Fruit fly (Drosophila melanogaster) whole organism, embryonic: ENCODE data around the gene Men.
A peak's percentile ranks its signal among the peaks of the same experiment; 100 is the strongest.

Experiments used
- ATbp ChIP-seq: fragments of 200-800 bp; sonication (Bioruptor generic); optimal IDR thresholded peaks from 2 replicates; lab custom pipeline; 2017; ENCODE audit warnings: missing biosample characterization, mild to moderate bottlenecking, missing genetic modification characterization, missing genetic modification reagents
- CG10543 ChIP-seq: fragments of 200-800 bp; sonication (Bioruptor generic); optimal IDR thresholded peaks from 3 replicates; lab custom pipeline; 2017; ENCODE audit warnings: missing biosample characterization, mild to moderate bottlenecking, missing genetic modification characterization, moderate library complexity
- CG11247 ChIP-seq: fragments of 200-800 bp; sonication (Bioruptor generic); IDR thresholded peaks from 2 replicates; pipeline ENCODE4 v1.3.6; 2022; ENCODE audit warnings: missing biosample characterization, missing genetic modification characterization
- CG11695 ChIP-seq: fragments of 200-800 bp; sonication (Bioruptor generic); IDR thresholded peaks from 3 replicates; pipeline ENCODE4 v1.3.6; 2022; ENCODE audit warnings: missing biosample characterization, missing genetic modification characterization
- CG12391 ChIP-seq: fragments of 200-800 bp; sonication (Bioruptor generic); optimal IDR thresholded peaks from 3 replicates; lab custom pipeline; 2018; ENCODE audit warnings: missing biosample characterization, mild to moderate bottlenecking, missing genetic modification characterization, moderate library complexity
- CG17359 ChIP-seq: fragments of 200-800 bp; sonication (Bioruptor generic); optimal IDR thresholded peaks from 3 replicates; lab custom pipeline; 2018; ENCODE audit warnings: missing biosample characterization, mild to moderate bottlenecking, missing genetic modification characterization, moderate library complexity
- CG18476 ChIP-seq: fragments of 200-800 bp; sonication (Bioruptor generic); optimal IDR thresholded peaks from 2 replicates; lab custom pipeline; 2016; ENCODE audit warnings: missing biosample characterization, mild to moderate bottlenecking, missing genetic modification characterization
- CG2712 ChIP-seq: fragments of 200-800 bp; optimal IDR thresholded peaks from 3 replicates; lab custom pipeline; 2019; ENCODE audit warnings: missing biosample characterization, mild to moderate bottlenecking, missing genetic modification characterization, moderate library complexity
- CG32767 ChIP-seq: fragments of 200-800 bp; sonication (Bioruptor generic); IDR thresholded peaks from 2 replicates; pipeline ENCODE4 v1.3.6; 2022; ENCODE audit warnings: missing biosample characterization, missing genetic modification characterization
- CG34376 ChIP-seq: fragments of 200-800 bp; sonication (Bioruptor generic); optimal IDR thresholded peaks from 2 replicates; lab custom pipeline; 2018; ENCODE audit warnings: missing biosample characterization, mild to moderate bottlenecking, missing genetic modification characterization
- CG4282 ChIP-seq: fragments of 200-800 bp; sonication (Bioruptor generic); optimal IDR thresholded peaks from 2 replicates; lab custom pipeline; 2016; ENCODE audit warnings: missing biosample characterization, missing genetic modification characterization
- CG4617 ChIP-seq: fragments of 200-800 bp; sonication (Bioruptor generic); optimal IDR thresholded peaks from 3 replicates; lab custom pipeline; 2016; ENCODE audit warnings: missing biosample characterization, missing genetic modification characterization, borderline replicate concordance
- CG7372 ChIP-seq: fragments of 200-800 bp; sonication (Bioruptor generic); IDR thresholded peaks from 2 replicates; pipeline ENCODE4 v1.3.6; 2022; ENCODE audit warnings: missing biosample characterization, missing genetic modification characterization
- CG7786 ChIP-seq: fragments of 200-800 bp; sonication (Bioruptor generic); optimal IDR thresholded peaks from 2 replicates; lab custom pipeline; 2016; ENCODE audit warnings: missing biosample characterization, missing genetic modification characterization
- CG8359 ChIP-seq: fragments of 200-800 bp; sonication (Bioruptor generic); optimal IDR thresholded peaks from 2 replicates; lab custom pipeline; 2017; ENCODE audit warnings: missing biosample characterization, mild to moderate bottlenecking, missing genetic modification characterization, borderline replicate concordance
- CG9797 ChIP-seq: fragments of 200-800 bp; sonication (Bioruptor generic); optimal IDR thresholded peaks from 3 replicates; lab custom pipeline; 2018; ENCODE audit warnings: missing biosample characterization, mild to moderate bottlenecking, missing genetic modification characterization
- Eip74EF ChIP-seq, 2 experiments: fragments of 200-800 bp in 1 of 2; fragments of >200 bp in 1 of 2; sonication (Bioruptor generic) in 1 of 2; optimal IDR thresholded peaks; 2 replicates each; lab custom pipeline; 2017 to 2019; ENCODE audit warnings: missing biosample characterization in 2 of 2, missing genetic modification characterization in 2 of 2, mild to moderate bottlenecking in 1 of 2, moderate library complexity in 1 of 2
- Hr3 ChIP-seq: fragments of 200-800 bp; sonication (Bioruptor generic); optimal IDR thresholded peaks from 3 replicates; lab custom pipeline; 2016; ENCODE audit warnings: missing biosample characterization, missing genetic modification characterization
- Hr78 ChIP-seq, 2 experiments: fragments of 200-800 bp in 1 of 2; fragments of >200 bp in 1 of 2; sonication (Bioruptor generic) in 1 of 2; optimal IDR thresholded peaks; 2 replicates each; lab custom pipeline; 2017 to 2019; ENCODE audit warnings: missing biosample characterization in 2 of 2, missing genetic modification characterization in 2 of 2, mild to moderate bottlenecking in 1 of 2, moderate library complexity in 1 of 2
- MBD-R2 ChIP-seq: fragments of 200-800 bp; sonication (Bioruptor generic); IDR thresholded peaks from 2 replicates; pipeline ENCODE4 v1.3.6; 2022; ENCODE audit warnings: missing biosample characterization, missing genetic modification characterization
- Med ChIP-seq: fragments of 200-800 bp; sonication (Bioruptor generic); peaks from one replicate; lab custom pipeline; 2016; ENCODE audit warnings: missing biosample characterization, missing genetic modification characterization, mild to moderate bottlenecking, inconsistent platforms, moderate library complexity
- Pdp1 ChIP-seq, 2 experiments: fragments of 200-800 bp; sonication (Bioruptor generic); optimal IDR thresholded peaks; 3 replicates each; lab custom pipeline; 2016; ENCODE audit warnings: missing biosample characterization in 2 of 2, missing genetic modification characterization in 2 of 2, mild to moderate bottlenecking in 1 of 2, moderate library complexity in 1 of 2
- Six4 ChIP-seq: fragments of 200-800 bp; sonication (Bioruptor generic); optimal IDR thresholded peaks from 2 replicates; lab custom pipeline; 2016; ENCODE audit warnings: missing biosample characterization, missing genetic modification characterization
- Spps ChIP-seq: fragments of 200-800 bp; sonication (Bioruptor generic); optimal IDR thresholded peaks from 2 replicates; lab custom pipeline; 2018; ENCODE audit warnings: missing biosample characterization, mild to moderate bottlenecking, missing genetic modification characterization
- Usf ChIP-seq: fragments of 200-800 bp; sonication (Bioruptor generic); optimal IDR thresholded peaks from 2 replicates; lab custom pipeline; 2017; ENCODE audit warnings: missing genotype, missing biosample characterization, missing genetic modification characterization
- Vsx1 ChIP-seq: fragments of 200-800 bp; sonication (Bioruptor generic); optimal IDR thresholded peaks from 2 replicates; lab custom pipeline; 2017; ENCODE audit warnings: missing biosample characterization, mild to moderate bottlenecking, missing genetic modification characterization, missing genetic modification reagents
- ara ChIP-seq: fragments of 200-800 bp; sonication (Bioruptor generic); IDR thresholded peaks from 2 replicates; pipeline ENCODE4 v1.3.6; 2022; ENCODE audit warnings: missing biosample characterization, missing genetic modification characterization
- chinmo ChIP-seq: fragments of 200-800 bp; sonication (Bioruptor generic); IDR thresholded peaks from 4 replicates; pipeline ENCODE4 v1.3.6; 2022; ENCODE audit warnings: missing biosample characterization, missing genetic modification characterization; ENCODE audit not compliant: partially characterized antibody
- cwo ChIP-seq: fragments of 200-800 bp; sonication (Bioruptor generic); optimal IDR thresholded peaks from 3 replicates; lab custom pipeline; 2017; ENCODE audit warnings: missing biosample characterization, missing genetic modification characterization, mild to moderate bottlenecking, moderate library complexity, missing genetic modification reagents
- ems ChIP-seq: fragments of 200-800 bp; sonication (Bioruptor generic); optimal IDR thresholded peaks from 3 replicates; lab custom pipeline; 2016; ENCODE audit warnings: missing biosample characterization, missing genetic modification characterization
- fd3F ChIP-seq: fragments of 200-800 bp; sonication (Bioruptor generic); optimal IDR thresholded peaks from 2 replicates; lab custom pipeline; 2018; ENCODE audit warnings: missing biosample characterization, mild to moderate bottlenecking, missing genetic modification characterization, moderate library complexity
- ftz-f1 ChIP-seq: fragments of 200-800 bp; sonication (Bioruptor generic); optimal IDR thresholded peaks from 2 replicates; lab custom pipeline; 2016; ENCODE audit warnings: missing biosample characterization, missing genetic modification characterization
- gcm ChIP-seq: fragments of 200-800 bp; sonication (Bioruptor generic); optimal IDR thresholded peaks from 2 replicates; lab custom pipeline; 2019; ENCODE audit warnings: missing biosample characterization, mild to moderate bottlenecking, missing genetic modification characterization, moderate library complexity
- gro ChIP-seq: fragments of 200-800 bp; sonication (Bioruptor generic); optimal IDR thresholded peaks from 2 replicates; lab custom pipeline; 2016; ENCODE audit warnings: missing biosample characterization, missing genetic modification characterization
- h ChIP-seq: fragments of >200 bp; optimal IDR thresholded peaks from 2 replicates; lab custom pipeline; 2017
- pfk ChIP-seq: fragments of 200-800 bp; sonication (Bioruptor generic); optimal IDR thresholded peaks from 2 replicates; lab custom pipeline; 2018; ENCODE audit warnings: missing biosample characterization, mild to moderate bottlenecking, missing genetic modification characterization, moderate library complexity
- pita ChIP-seq: fragments of 200-800 bp; sonication (Bioruptor generic); optimal IDR thresholded peaks from 2 replicates; lab custom pipeline; 2017; ENCODE audit warnings: missing biosample characterization, mild to moderate bottlenecking, missing genetic modification characterization
- sens ChIP-seq: fragments of 200-800 bp; sonication (Bioruptor generic); peaks from one replicate; lab custom pipeline; 2016; ENCODE audit warnings: missing biosample characterization, missing genetic modification characterization
- slp2 ChIP-seq: fragments of 200-800 bp; sonication (Bioruptor generic); optimal IDR thresholded peaks from 2 replicates; lab custom pipeline; 2016; ENCODE audit warnings: missing biosample characterization, missing genetic modification characterization
- stc ChIP-seq: fragments of 200-800 bp; sonication (Bioruptor generic); IDR thresholded peaks from 2 replicates; pipeline ENCODE4 v1.3.6; 2022; ENCODE audit warnings: missing biosample characterization, missing genetic modification characterization
- sug ChIP-seq: fragments of 200-800 bp; optimal IDR thresholded peaks from 2 replicates; lab custom pipeline; 2019; ENCODE audit warnings: missing biosample characterization, mild to moderate bottlenecking, missing genetic modification characterization, moderate library complexity
- wor ChIP-seq: fragments of 200-800 bp; sonication (Bioruptor generic); IDR thresholded peaks from 2 replicates; pipeline ENCODE4 v1.3.6; 2022; ENCODE audit warnings: missing biosample characterization, missing genetic modification characterization

The Men gene

DNA sequence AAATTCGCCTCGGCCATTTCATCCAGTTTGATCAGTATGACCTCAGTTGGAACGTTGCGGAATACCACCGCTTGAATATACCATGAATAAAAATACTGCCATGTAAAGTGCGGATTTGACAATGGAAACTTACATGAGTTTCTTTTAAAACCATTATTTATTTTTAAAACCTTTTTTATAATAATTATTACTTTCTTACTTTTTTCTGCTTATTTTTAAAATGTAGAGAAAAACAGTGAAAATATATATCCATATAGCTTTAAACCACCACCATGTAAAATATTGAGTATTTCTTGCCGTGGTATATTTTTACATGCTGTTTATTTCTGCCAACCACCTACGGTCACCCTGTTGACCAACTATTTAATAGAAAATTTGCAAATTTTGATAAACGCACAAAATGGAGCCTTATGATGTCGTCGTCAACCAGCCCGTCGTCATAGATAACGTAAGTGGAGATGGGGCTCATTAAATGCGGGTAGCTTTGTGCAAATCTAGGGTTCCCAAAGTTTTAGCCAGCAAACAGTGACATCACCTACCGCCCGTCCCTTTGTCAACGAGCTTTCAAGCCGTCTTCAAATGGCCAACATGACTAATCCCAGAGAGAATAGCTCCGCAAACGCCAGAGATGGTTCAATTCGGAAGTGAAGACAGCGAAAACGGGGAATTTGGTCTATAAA is 30.7 kb downstream of the Men start, which contains the start of gene Arp1 (continued):
- TF ChIP-seq CG9797: peak; percentile 78
- TF ChIP-seq ara (GFP tag; lab: Robert Waterston, UW): no peak
- TF ChIP-seq sug: peak; percentile 42
- TF ChIP-seq pita (GFP tag; lab: Kevin White, UChicago): peak; percentile 52
- TF ChIP-seq CG2712 (tag; lab: Kevin White, UChicago): no peak
- no peak for TF ChIP-seq CG4282

DNA sequence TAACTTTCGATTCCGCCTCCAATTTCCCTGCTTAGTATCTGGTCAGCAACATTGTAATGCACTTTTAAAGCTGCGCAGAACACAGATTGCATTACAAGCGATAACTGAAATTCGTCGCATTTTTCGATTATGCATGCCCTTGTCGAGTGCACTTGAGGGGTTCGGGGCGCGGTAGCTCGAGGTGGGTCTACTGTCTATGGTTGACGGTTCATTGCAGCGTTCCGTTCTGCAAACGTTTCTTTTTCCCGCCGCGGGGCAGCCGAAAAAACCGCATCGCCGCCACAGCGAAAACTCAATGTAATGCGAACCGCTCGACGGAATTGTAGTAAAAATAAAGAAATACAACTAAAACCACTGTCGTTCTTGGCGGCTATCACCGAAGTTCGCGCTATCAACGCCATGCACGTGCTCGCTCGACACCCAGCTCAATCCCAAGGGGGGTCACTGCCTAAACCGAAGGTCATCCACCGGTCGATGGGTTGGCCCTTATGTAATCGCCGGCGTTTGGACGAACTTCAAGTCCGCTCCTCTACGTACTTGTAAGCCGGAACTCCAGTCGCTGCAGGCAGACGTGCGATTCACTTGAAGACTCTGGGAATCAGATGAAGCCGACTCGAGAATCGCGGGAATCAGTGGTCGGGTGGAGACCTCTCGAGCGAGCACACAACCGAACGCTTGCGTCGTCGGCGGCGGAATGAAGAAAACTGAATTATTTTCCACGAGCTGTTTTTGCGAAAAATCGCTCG is 33.4 kb downstream of the Men start, which contains the start of gene kar:
Gene kar (minus strand): TSS at position 696 of the 746 bp plus-strand sequence.
- no peak for TF ChIP-seq ATbp (GFP tag; lab: Kevin White, UChicago)
- TF ChIP-seq sug: peak; percentile 14
- peak; percentile 53 for TF ChIP-seq cwo (GFP tag; lab: Kevin White, UChicago)
- TF ChIP-seq CG11247 (GFP tag; lab: Robert Waterston, UW): no peak
- 0 out of 4 replicates have a peak, but pooled peaks have one; percentile 31 for TF ChIP-seq chinmo (GFP tag; lab: Robert Waterston, UW)
- TF ChIP-seq CG7372: no peak
- peak in 1 of 2 experiments; percentile 70 for TF ChIP-seq Pdp1 (GFP tag; optimal IDR thresholded peaks at IDR 0.05; lab: Kevin White, UChicago)
- peak; percentile 28 for TF ChIP-seq Med (GFP tag; lab: Kevin White, UChicago)

DNA sequence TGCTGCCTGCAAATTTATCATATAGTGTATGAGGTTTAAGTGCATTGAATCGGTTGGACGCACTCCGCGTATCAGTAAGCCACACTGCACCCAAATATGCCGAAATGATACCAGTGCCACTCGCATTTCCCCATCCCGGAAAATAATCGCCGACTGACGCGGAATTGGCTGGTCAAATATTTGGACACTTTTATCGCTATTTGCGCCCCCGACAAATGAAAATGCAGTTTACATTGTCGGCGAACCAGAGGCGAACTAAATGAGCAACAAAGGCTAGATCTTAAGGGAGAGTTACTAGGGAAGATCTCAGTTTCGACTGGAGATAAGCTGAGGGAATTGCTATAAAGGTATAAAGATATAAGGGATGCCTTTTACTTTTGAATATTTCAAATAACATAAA is 34.1 kb downstream of the Men start:
- TF ChIP-seq h: no peak
- peak in 1 of 2 experiments; percentile 41 for TF ChIP-seq Eip74EF (GFP tag; optimal IDR thresholded peaks at IDR 0.05; lab: Kevin White, UChicago)
- TF ChIP-seq slp2 (GFP tag; lab: Kevin White, UChicago): no peak
- TF ChIP-seq sens (GFP tag; lab: Kevin White, UChicago): peak; percentile 64
- TF ChIP-seq, all 482 proteins: peak for 2

DNA sequence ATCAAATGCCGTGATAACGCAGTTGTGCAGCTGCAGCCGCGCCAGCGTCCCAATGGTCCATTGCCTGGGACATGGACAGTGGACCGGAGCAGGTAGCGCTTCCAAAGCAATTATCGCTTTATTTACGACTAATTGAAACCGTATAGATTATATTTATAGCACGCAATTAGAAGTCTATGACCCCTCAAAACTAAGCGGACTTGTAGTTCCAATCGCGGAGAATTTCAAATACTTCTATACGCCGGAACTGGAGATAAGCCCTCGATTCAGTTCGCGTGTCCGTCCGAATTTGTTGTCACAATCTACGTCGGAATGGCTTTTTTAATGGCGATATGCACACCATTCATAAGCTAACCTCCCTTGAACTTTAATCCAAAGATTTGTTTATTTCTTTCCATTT is 37.0 kb downstream of the Men start:
- TF ChIP-seq Usf: no peak
- no peak for TF ChIP-seq CG8359 (GFP tag; lab: Kevin White, UChicago)
- TF ChIP-seq gro: no peak
- peak; percentile 72 for TF ChIP-seq CG34376 (GFP tag; lab: Kevin White, UChicago)
- peak in 1 of 2 experiments; percentile 37 for TF ChIP-seq Hr78 (GFP tag; optimal IDR thresholded peaks at IDR 0.05; lab: Kevin White, UChicago)
- peak in 1 of 2 experiments; percentile 7 for TF ChIP-seq Eip74EF (GFP tag; optimal IDR thresholded peaks at IDR 0.05; lab: Kevin White, UChicago)
- peak; percentile 26 for TF ChIP-seq sens (GFP tag; lab: Kevin White, UChicago)
- TF ChIP-seq sug: peak; percentile 54
- TF ChIP-seq CG10543 (GFP tag; lab: Kevin White, UChicago): peak; percentile 36
- TF ChIP-seq MBD-R2 (GFP tag; lab: Robert Waterston, UW): no peak
- TF ChIP-seq Six4: no peak
- TF ChIP-seq CG11695 (GFP tag; lab: Robert Waterston, UW): 0 out of 3 replicates have a peak, but pooled peaks have one; percentile 14
- TF ChIP-seq CG17359: no peak

DNA sequence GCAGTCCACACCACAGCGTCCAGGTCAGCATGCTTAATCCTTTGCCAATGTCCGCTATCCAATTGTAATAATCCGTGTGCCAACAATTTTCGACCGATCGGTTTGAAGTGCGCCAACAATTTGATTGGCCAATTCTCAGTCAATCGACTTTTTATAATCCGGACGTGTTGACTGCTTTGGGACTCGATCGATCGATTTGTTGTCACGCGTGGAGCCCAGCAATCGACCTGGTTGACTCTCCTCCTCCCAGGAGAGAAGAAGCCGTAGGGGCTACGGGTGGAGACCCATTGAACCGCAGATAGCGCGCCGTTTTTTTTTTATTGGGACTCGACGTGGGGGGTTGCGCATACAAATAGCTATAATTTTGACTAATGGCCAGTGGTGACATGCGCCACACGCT is 41.0 kb downstream of the Men start, which contains the start of gene Cyp313a4:
Gene Cyp313a4 (minus strand): TSS at position 101 of the 400 bp plus-strand sequence.
- TF ChIP-seq ftz-f1 (GFP tag; lab: Kevin White, UChicago) (no peak), CG4617 (GFP tag; lab: Kevin White, UChicago) (no peak), ems (GFP tag; lab: Kevin White, UChicago) (no peak), fd3F (GFP tag; lab: Kevin White, UChicago) (no peak), Spps (tag; lab: Kevin White, UChicago) (no peak), gcm (GFP tag; lab: Kevin White, UChicago) (no peak), Hr78 (GFP tag; optimal IDR thresholded peaks at IDR 0.05; lab: Kevin White, UChicago) (no peak), CG12391 (tag; lab: Kevin White, UChicago) (no peak), CG18476 (GFP tag; lab: Kevin White, UChicago) (no peak), pfk (GFP tag; lab: Kevin White, UChicago) (no peak), Vsx1 (GFP tag; lab: Kevin White, UChicago) (no peak), CG32767 (GFP tag; lab: Robert Waterston, UW) (no peak), stc (no peak), CG7786 (GFP tag; lab: Kevin White, UChicago) (no peak), wor (GFP tag; lab: Robert Waterston, UW) (no peak), Hr3 (GFP tag; lab: Kevin White, UChicago) (no peak)
